Worm (Caenorhabditis elegans) whole organism, L4 larva: ENCODE results near the gene math-26.

Source experiments
- nhr-237 ChIP-seq: sonication (generic microtip); optimal IDR thresholded peaks from 2 replicates; lab custom pipeline; 2017; ENCODE audit warnings: missing biosample characterization, missing genetic modification characterization
- skn-1 ChIP-seq: fragments of 150-350 bp; optimal IDR thresholded peaks from 2 replicates; lab custom pipeline; 2014; ENCODE audit warnings: missing biosample characterization, missing genetic modification characterization

- TF ChIP-seq skn-1 (tag; lab: Kevin White, UChicago) (no peak), nhr-237 (tag; lab: Kevin White, UChicago) (no peak)
Observed at ce11 chrII:1725735-1726134, 45.7 kb upstream of the math-26 start, which contains the start of gene F45C12.17.
